Worm (Caenorhabditis elegans) whole organism, L1 larva: ENCODE results near the gene R03D7.15.
"Not testable (repeated sequence)": the region's sequence is repeated elsewhere in the genome, so short reads cannot be mapped to it uniquely, and the experiment has no call there.

Source experiments
- F16B12.6 ChIP-seq: fragments of 150-350 bp; optimal IDR thresholded peaks from 2 replicates; lab custom pipeline; 2014; ENCODE audit warnings: missing biosample characterization, missing genetic modification characterization
- alr-1 ChIP-seq: fragments of 200-800 bp; sonication (Bioruptor generic); optimal IDR thresholded peaks from 2 replicates; lab custom pipeline; 2018; ENCODE audit warnings: borderline replicate concordance, mild to moderate bottlenecking, missing genetic modification characterization, missing compliant biosample characterization
- ama-1 ChIP-seq: fragments of 150-350 bp; optimal IDR thresholded peaks from 2 replicates; lab custom pipeline; 2014
- ceh-8 ChIP-seq: fragments of 200-800 bp; sonication (Bioruptor generic); optimal IDR thresholded peaks from 2 replicates; lab custom pipeline; 2018; ENCODE audit warnings: mild to moderate bottlenecking, missing genetic modification characterization, moderate library complexity, missing compliant biosample characterization
- ceh-82 ChIP-seq, 3 experiments: fragments of 150-350 bp in 1 of 3; sonication (generic microtip) in 2 of 3; optimal IDR thresholded peaks; 2 replicates each; lab custom pipeline; 2014 to 2017; ENCODE audit warnings: missing biosample characterization in 3 of 3, missing genetic modification characterization in 3 of 3
- ceh-88 ChIP-seq: fragments of 200-800 bp; sonication (Bioruptor generic); IDR thresholded peaks from 2 replicates; pipeline ENCODE4 v1.3.6; 2022; ENCODE audit warnings: missing genetic modification characterization, missing compliant biosample characterization
- ceh-90 ChIP-seq: sonication (generic microtip); optimal IDR thresholded peaks from 2 replicates; lab custom pipeline; 2016; ENCODE audit warnings: missing genetic modification characterization, missing compliant biosample characterization
- dpl-1 ChIP-seq, 3 experiments: fragments of 150-350 bp in 2 of 3; sonication (generic microtip) in 1 of 3; optimal IDR thresholded peaks; 2 replicates each; lab custom pipeline; 2014 to 2017; ENCODE audit warnings: missing biosample characterization in 3 of 3, missing genetic modification characterization in 3 of 3, missing genetic modification reagents in 3 of 3
- dsc-1 ChIP-seq: sonication (generic microtip); optimal IDR thresholded peaks from 2 replicates; lab custom pipeline; 2016; ENCODE audit warnings: mild to moderate bottlenecking, missing genetic modification characterization, missing compliant biosample characterization
- efl-3 ChIP-seq: fragments of 200-800 bp; sonication (Bioruptor generic); optimal IDR thresholded peaks from 2 replicates; lab custom pipeline; 2018; ENCODE audit warnings: mild to moderate bottlenecking, missing genetic modification characterization, missing compliant biosample characterization
- ets-5 ChIP-seq: fragments of 200-800 bp; sonication (Bioruptor generic); IDR thresholded peaks from 2 replicates; pipeline ENCODE4 v1.3.6; 2022; ENCODE audit warnings: missing genetic modification characterization, missing compliant biosample characterization
- fkh-4 ChIP-seq: sonication (generic microtip); optimal IDR thresholded peaks from 2 replicates; lab custom pipeline; 2016; ENCODE audit warnings: missing compliant biosample characterization, missing genetic modification characterization, borderline replicate concordance
- fkh-8 ChIP-seq: sonication (generic microtip); optimal IDR thresholded peaks from 2 replicates; lab custom pipeline; 2016; ENCODE audit warnings: mild to moderate bottlenecking, missing genetic modification characterization, missing compliant biosample characterization
- grh-1 ChIP-seq: fragments of 200-800 bp; sonication (Bioruptor generic); IDR thresholded peaks from 2 replicates; pipeline ENCODE4 v1.3.6; 2022; ENCODE audit warnings: missing genetic modification reagents, missing genetic modification characterization, missing compliant biosample characterization
- hpl-2 ChIP-seq: fragments of 150-350 bp; optimal IDR thresholded peaks from 2 replicates; lab custom pipeline; 2014; ENCODE audit warnings: missing biosample characterization, missing genetic modification reagents, missing genetic modification characterization
- isw-1 ChIP-seq: fragments of 200-800 bp; sonication (Bioruptor generic); IDR thresholded peaks from 2 replicates; pipeline ENCODE4 v1.3.6; 2022; ENCODE audit warnings: missing genetic modification characterization, missing compliant biosample characterization
- lin-13 ChIP-seq: fragments of 150-350 bp; optimal IDR thresholded peaks from 2 replicates; lab custom pipeline; 2014; ENCODE audit warnings: missing biosample characterization, missing genetic modification reagents, missing genetic modification characterization
- lin-35 ChIP-seq, 2 experiments: fragments of 150-350 bp; optimal IDR thresholded peaks; 2 replicates each; lab custom pipeline; 2014; ENCODE audit warnings: missing biosample characterization in 2 of 2, missing genetic modification characterization in 2 of 2, missing genetic modification reagents in 2 of 2
- lir-3 ChIP-seq: sonication (generic microtip); optimal IDR thresholded peaks from 2 replicates; lab custom pipeline; 2016; ENCODE audit warnings: mild to moderate bottlenecking, missing genetic modification characterization, moderate library complexity, missing compliant biosample characterization; ENCODE audit not compliant: poor library complexity
- lsy-2 ChIP-seq, 2 experiments: fragments of 150-350 bp; optimal IDR thresholded peaks; 2 replicates each; lab custom pipeline; 2014; ENCODE audit warnings: missing biosample characterization in 2 of 2, missing genetic modification characterization in 2 of 2
- mab-9 ChIP-seq: fragments of 200-800 bp; sonication (Bioruptor generic); IDR thresholded peaks from 2 replicates; pipeline ENCODE4 v1.3.6; 2022; ENCODE audit warnings: missing genetic modification reagents, missing genetic modification characterization, missing compliant biosample characterization
- mef-2 ChIP-seq: fragments of 150-350 bp; optimal IDR thresholded peaks from 2 replicates; lab custom pipeline; 2014; ENCODE audit warnings: missing biosample characterization, missing genetic modification characterization
- mep-1 ChIP-seq: fragments of 150-350 bp; optimal IDR thresholded peaks from 2 replicates; lab custom pipeline; 2014; ENCODE audit warnings: missing biosample characterization, missing genetic modification characterization
- nhr-237 ChIP-seq: fragments of 150-350 bp; optimal IDR thresholded peaks from 2 replicates; lab custom pipeline; 2014; ENCODE audit warnings: missing biosample characterization, missing genetic modification characterization
- nhr-77 ChIP-seq: fragments of 150-350 bp; optimal IDR thresholded peaks from 2 replicates; lab custom pipeline; 2014; ENCODE audit warnings: missing biosample characterization, missing genetic modification characterization
- nhr-84 ChIP-seq: sonication (generic microtip); optimal IDR thresholded peaks from 2 replicates; lab custom pipeline; 2017; ENCODE audit warnings: missing biosample characterization, missing genetic modification characterization
- nhr-85 ChIP-seq: sonication (generic microtip); peaks from one replicate; lab custom pipeline; 2016; ENCODE audit warnings: missing genetic modification characterization, inconsistent platforms, missing compliant biosample characterization
- rnt-1 ChIP-seq: sonication (generic microtip); optimal IDR thresholded peaks from 2 replicates; lab custom pipeline; 2016; ENCODE audit warnings: mild to moderate bottlenecking, missing genetic modification characterization, moderate library complexity, missing compliant biosample characterization
- snu-23 ChIP-seq: sonication (generic microtip); optimal IDR thresholded peaks from 2 replicates; lab custom pipeline; 2016; ENCODE audit warnings: missing genetic modification characterization, missing compliant biosample characterization
- sup-37 ChIP-seq: fragments of 200-800 bp; sonication (Bioruptor generic); optimal IDR thresholded peaks from 2 replicates; lab custom pipeline; 2018; ENCODE audit warnings: mild to moderate bottlenecking, missing genetic modification characterization, missing compliant biosample characterization
- swsn-7 ChIP-seq: sonication (generic microtip); optimal IDR thresholded peaks from 2 replicates; lab custom pipeline; 2016; ENCODE audit warnings: missing genetic modification characterization, missing compliant biosample characterization
- tlp-1 ChIP-seq: fragments of 150-350 bp; optimal IDR thresholded peaks from 2 replicates; lab custom pipeline; 2014; ENCODE audit warnings: missing biosample characterization, missing genetic modification characterization
- unc-30 ChIP-seq: sonication (generic microtip); optimal IDR thresholded peaks from 2 replicates; lab custom pipeline; 2017; ENCODE audit warnings: missing biosample characterization, missing genetic modification characterization
- vab-15 ChIP-seq: sonication (generic microtip); optimal IDR thresholded peaks from 2 replicates; lab custom pipeline; 2017; ENCODE audit warnings: missing genotype, mild to moderate bottlenecking, missing genetic modification characterization, missing compliant biosample characterization
- xbp-1 ChIP-seq: sonication (generic microtip); optimal IDR thresholded peaks from 2 replicates; lab custom pipeline; 2016; ENCODE audit warnings: missing genetic modification characterization, missing compliant biosample characterization
- zip-4 ChIP-seq: fragments of 200-800 bp; sonication (Bioruptor generic); optimal IDR thresholded peaks from 2 replicates; lab custom pipeline; 2018; ENCODE audit warnings: mild to moderate bottlenecking, missing genetic modification characterization, moderate library complexity, missing compliant biosample characterization
- ztf-4 ChIP-seq: fragments of 150-350 bp; optimal IDR thresholded peaks from 2 replicates; lab custom pipeline; 2014; ENCODE audit warnings: missing biosample characterization, missing genetic modification characterization

R03D7.15 gene

ce11 chrII:10941918-10942317 lies at the start of gene R03D7.15:
Gene R03D7.15, plus strand, starts transcription at chrII:10942216.
- not testable (repeated sequence) for TF ChIP-seq nhr-77 (tag; lab: Kevin White, UChicago); swsn-7; ama-1 (lab: Kevin White, UChicago)

ce11 chrII:10894996-10895395 lies 47.0 kb upstream of the R03D7.15 start, which contains the start of gene sra-10:
Gene sra-10, minus strand, starts transcription at chrII:10895096.
- TF ChIP-seq nhr-85 (tag; lab: Kevin White, UChicago), result no peak
- TF ChIP-seq rnt-1 (tag; lab: Kevin White, UChicago), result no peak
- no peak for TF ChIP-seq grh-1 (GFP tag; lab: Robert Waterston, UW)
- TF ChIP-seq unc-30 (tag; lab: Kevin White, UChicago), result no peak
- no peak for TF ChIP-seq ceh-8 (GFP tag; lab: Kevin White, UChicago)
- TF ChIP-seq ceh-90 (tag; lab: Kevin White, UChicago), result no peak
- no peak for TF ChIP-seq ztf-4 (tag; lab: Kevin White, UChicago)
- no peak for TF ChIP-seq dpl-1 (GFP tag; optimal IDR thresholded peaks at IDR 0.05; lab: Kevin White, UChicago)
- TF ChIP-seq nhr-237, result no peak
- TF ChIP-seq mef-2 (tag; lab: Kevin White, UChicago), result no peak
- no peak for TF ChIP-seq ceh-88 (GFP tag; lab: Robert Waterston, UW)
- TF ChIP-seq F16B12.6, result no peak
- TF ChIP-seq zip-4 (GFP tag; lab: Kevin White, UChicago), result no peak
- no peak for TF ChIP-seq ets-5 (GFP tag; lab: Robert Waterston, UW)
- no peak for TF ChIP-seq nhr-84 (tag; lab: Kevin White, UChicago)
- no peak for TF ChIP-seq lin-13 (GFP tag; lab: Kevin White, UChicago)
- no peak for TF ChIP-seq lir-3 (tag; lab: Kevin White, UChicago)
- no peak for TF ChIP-seq lsy-2 (tag; optimal IDR thresholded peaks at IDR 0.05; lab: Kevin White, UChicago)

DNA sequence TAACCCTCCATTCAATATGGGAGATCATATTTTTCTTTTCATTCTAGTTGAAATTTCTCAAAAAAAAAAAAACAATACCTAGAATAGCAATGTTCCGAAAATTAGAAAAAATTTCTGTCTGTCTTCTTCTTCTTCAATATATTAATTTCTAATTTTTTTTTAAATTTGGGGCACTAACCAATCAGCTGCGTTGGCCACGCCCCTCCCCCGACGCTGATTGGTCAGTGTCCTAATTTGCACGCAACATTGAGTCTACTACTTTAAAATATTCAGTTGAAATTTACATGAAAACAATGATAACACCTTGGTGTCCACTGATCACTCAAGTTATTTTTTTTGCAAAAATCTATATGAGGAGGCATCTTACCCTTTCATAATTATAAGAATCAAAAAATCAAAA lies 46.1 kb upstream of the R03D7.15 start:
- TF ChIP-seq lin-13 (GFP tag; lab: Kevin White, UChicago), result no peak
- no peak for TF ChIP-seq hpl-2 (GFP tag; lab: Kevin White, UChicago)
- TF ChIP-seq lin-35 (GFP tag; optimal IDR thresholded peaks at IDR 0.05; lab: Kevin White, UChicago), result no peak
- TF ChIP-seq tlp-1 (tag; lab: Kevin White, UChicago), result no peak
- TF ChIP-seq nhr-85 (tag; lab: Kevin White, UChicago), result no peak

DNA sequence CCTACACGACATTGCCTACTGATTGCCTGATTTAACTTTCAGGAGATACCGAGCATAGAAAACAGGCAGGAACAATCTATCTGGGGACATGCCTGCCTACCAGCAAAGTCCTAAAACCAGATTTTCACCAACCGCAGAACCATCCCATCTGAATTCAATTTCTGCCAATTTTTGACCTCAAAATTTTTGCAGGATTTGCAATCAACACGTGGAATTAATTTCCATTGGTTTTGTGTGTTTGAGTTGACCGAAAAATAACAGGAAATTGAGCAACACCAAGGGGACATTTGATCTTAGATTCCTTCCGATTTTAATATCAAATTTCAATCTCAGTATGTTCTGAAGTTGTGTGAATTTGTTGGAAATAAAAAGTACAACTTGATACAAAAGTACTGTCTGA lies 43.0 kb upstream of the R03D7.15 start:
- TF ChIP-seq fkh-8 (tag; lab: Kevin White, UChicago) (no peak), dpl-1 (GFP tag; optimal IDR thresholded peaks at IDR 0.05; lab: Kevin White, UChicago) (no peak), isw-1 (GFP tag; lab: Robert Waterston, UW) (no peak), fkh-4 (tag; lab: Kevin White, UChicago) (peak; percentile 63), efl-3 (GFP tag; lab: Kevin White, UChicago) (no peak), unc-30 (tag; lab: Kevin White, UChicago) (no peak), F16B12.6 (no peak), dsc-1 (tag; lab: Kevin White, UChicago) (peak; percentile 93)

ce11 chrII:10902104-10902503 lies 39.9 kb upstream of the R03D7.15 start, which contains the start of gene gly-1:
Gene gly-1, minus strand, starts transcription at chrII:10902204.
- TF ChIP-seq sup-37 (no peak), rnt-1 (tag; lab: Kevin White, UChicago) (no peak), snu-23 (GFP tag; lab: Kevin White, UChicago) (no peak), swsn-7 (no peak), ama-1 (lab: Kevin White, UChicago) (no peak), unc-30 (tag; lab: Kevin White, UChicago) (no peak), ceh-82 (tag; optimal IDR thresholded peaks at IDR 0.05; lab: Kevin White, UChicago) (no peak), xbp-1 (tag; lab: Kevin White, UChicago) (no peak), mab-9 (no peak), vab-15 (tag; lab: Kevin White, UChicago) (no peak), alr-1 (tag; lab: Kevin White, UChicago) (no peak), mep-1 (tag; lab: Kevin White, UChicago) (no peak), hpl-2 (GFP tag; lab: Kevin White, UChicago) (no peak), fkh-8 (tag; lab: Kevin White, UChicago) (no peak)
